Fruit fly (Drosophila melanogaster) S2 (cell line): ENCODE data around the gene Ac76E.

Experiments used
- CG8478 ChIP-seq: fragments of >200 bp; optimal IDR thresholded peaks from 2 replicates; lab custom pipeline; 2018
- CTCF ChIP-seq, 2 experiments: fragments of >200 bp; optimal IDR thresholded peaks; 2 replicates each; lab custom pipeline; 2018

dm6 chr3L:19904411-19905135 is 34.5 kb upstream of the Ac76E start:
- TF ChIP-seq CTCF (optimal IDR thresholded peaks at IDR 0.05; lab: Kevin White, UChicago) (no peak), CG8478 (lab: Kevin White, UChicago) (no peak)
